Fruit fly (Drosophila melanogaster): ENCODE results near the gene Cpr65Ec.

Cpr65Ec gene

dm6 chr3L:7092904-7093303, at the start of gene Cpr65Ec:
Gene Cpr65Ec (plus strand): TSS chr3L:7093204.
- TF ChIP-seq CG10669 (GFP tag; optimal IDR thresholded peaks at IDR 0.05) (no peak), dac (GFP tag; optimal IDR thresholded peaks at IDR 0.05) (no peak)

dm6 chr3L:7058401-7058999, 34.5 kb upstream of the Cpr65Ec start:
- TF ChIP-seq svp (GFP tag): no peak
- TF ChIP-seq Ets96B (tag; optimal IDR thresholded peaks at IDR 0.05): no peak
- no peak for TF ChIP-seq CG8632 (GFP tag; optimal IDR thresholded peaks at IDR 0.05)
- no peak for TF ChIP-seq CG10669 (GFP tag; optimal IDR thresholded peaks at IDR 0.05)
- no peak for TF ChIP-seq pdm3 (GFP tag; optimal IDR thresholded peaks at IDR 0.05)
- TF ChIP-seq Hr39 (GFP tag; optimal IDR thresholded peaks at IDR 0.05): no peak
- no peak for TF ChIP-seq Lpt (GFP tag; optimal IDR thresholded peaks at IDR 0.05)

dm6 chr3L:7066014-7066413, 27.0 kb upstream of the Cpr65Ec start, which contains the start of gene CG14823:
Gene CG14823 (plus strand): TSS chr3L:7066314.
- peak; percentile 82 for TF ChIP-seq svp (GFP tag)
- TF ChIP-seq Eip78C (GFP tag): no peak

dm6 chr3L:7069099-7069498, 23.9 kb upstream of the Cpr65Ec start, which contains the start of gene CG32391:
Gene CG32391 (minus strand): TSS chr3L:7069199.
- TF ChIP-seq svp (GFP tag) (peak; percentile 39), CG11294 (GFP tag; IDR thresholded peaks at IDR 0.05) (no peak)

dm6 chr3L:7075147-7075546, 17.9 kb upstream of the Cpr65Ec start, which contains the start of gene CG34030:
Gene CG34030 (minus strand): TSS chr3L:7075247.
- TF ChIP-seq CG6854 (GFP tag; optimal IDR thresholded peaks at IDR 0.05) (no peak), dsx (GFP tag; optimal IDR thresholded peaks at IDR 0.05; ENCODE audit: poor library complexity, severe bottlenecking) (no peak), Sox15 (GFP tag; optimal IDR thresholded peaks at IDR 0.05) (no peak), CG11294 (GFP tag; IDR thresholded peaks at IDR 0.05) (no peak), Lpt (GFP tag; optimal IDR thresholded peaks at IDR 0.05) (no peak)

- no peak for TF ChIP-seq Lpt (GFP tag; optimal IDR thresholded peaks at IDR 0.05)
- no peak for TF ChIP-seq Eip93F (GFP tag; optimal IDR thresholded peaks at IDR 0.05)
- no peak for TF ChIP-seq CG6854 (GFP tag; optimal IDR thresholded peaks at IDR 0.05)
- TF ChIP-seq CG31627 (GFP tag; optimal IDR thresholded peaks at IDR 0.05): no peak
- no peak for TF ChIP-seq net (GFP tag; optimal IDR thresholded peaks at IDR 0.05)
- no peak for TF ChIP-seq ss (GFP tag; optimal IDR thresholded peaks at IDR 0.05)
- no peak for TF ChIP-seq Ets21C (GFP tag; optimal IDR thresholded peaks at IDR 0.05)
- TF ChIP-seq CG10669 (GFP tag; optimal IDR thresholded peaks at IDR 0.05): no peak
- no peak for TF ChIP-seq Sox14 (GFP tag; optimal IDR thresholded peaks at IDR 0.05)
- no peak for TF ChIP-seq CG15336 (GFP tag; IDR thresholded peaks at IDR 0.05)
These were observed 15.7 kb upstream of the Cpr65Ec start, which contains the start of gene CG8641 for dm6 chr3L:7077258-7077657. Gene CG8641 (minus strand): TSS chr3L:7077462.

- TF ChIP-seq spab (GFP tag; optimal IDR thresholded peaks at IDR 0.05) (no peak), topi (GFP tag; optimal IDR thresholded peaks at IDR 0.05) (no peak), salr (GFP tag; optimal IDR thresholded peaks at IDR 0.05) (no peak)
These were observed 10.8 kb upstream of the Cpr65Ec start for dm6 chr3L:7082168-7082567.

- no peak for TF ChIP-seq acj6 (GFP tag; optimal IDR thresholded peaks at IDR 0.05)
- no peak for TF ChIP-seq CG11294 (GFP tag; IDR thresholded peaks at IDR 0.05)
- no peak for TF ChIP-seq Sox15 (GFP tag; optimal IDR thresholded peaks at IDR 0.05)
- no peak for TF ChIP-seq net (GFP tag; optimal IDR thresholded peaks at IDR 0.05)
- TF ChIP-seq ss (GFP tag; optimal IDR thresholded peaks at IDR 0.05): no peak
- TF ChIP-seq Hr4 (GFP tag; optimal IDR thresholded peaks at IDR 0.05): no peak
- no peak for TF ChIP-seq CG10631 (GFP tag; optimal IDR thresholded peaks at IDR 0.05)
- no peak for TF ChIP-seq CG6808 (GFP tag; optimal IDR thresholded peaks at IDR 0.05)
- no peak for TF ChIP-seq Hr39 (GFP tag; optimal IDR thresholded peaks at IDR 0.05)
- no peak for TF ChIP-seq Ets21C (GFP tag; optimal IDR thresholded peaks at IDR 0.05)
- TF ChIP-seq Gug (GFP tag; IDR thresholded peaks at IDR 0.05): no peak
These were observed 6.9 kb upstream of the Cpr65Ec start for dm6 chr3L:7086093-7086492.
